Worm (Caenorhabditis elegans): ENCODE results near the gene Y59A8A.8.

DNA sequence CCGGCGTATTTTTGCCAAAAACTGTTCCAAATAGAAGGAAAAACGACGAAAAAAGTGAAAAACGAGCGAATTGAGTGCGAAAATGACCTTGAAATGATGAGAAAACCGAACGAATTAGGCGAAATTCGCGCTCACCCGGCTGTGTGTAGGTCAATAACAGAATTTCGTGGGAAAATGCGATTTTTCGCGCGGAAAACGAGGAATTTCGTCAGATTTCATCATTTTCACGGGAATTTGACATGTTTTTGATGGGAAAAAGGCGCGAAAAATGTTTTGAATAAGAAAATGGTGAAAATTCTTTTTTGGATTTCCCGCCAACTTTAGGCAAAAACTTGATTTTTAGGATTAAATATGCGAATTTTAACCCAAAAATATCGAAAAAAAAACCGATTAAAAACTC, 6.3 kb upstream of the Y59A8A.8 start:
- no peak for TF ChIP-seq ztf-11 (tag; optimal IDR thresholded peaks at IDR 0.05)
- no peak for TF ChIP-seq madf-5 (GFP tag; IDR thresholded peaks at IDR 0.05)
- no peak for TF ChIP-seq daf-12 (tag; optimal IDR thresholded peaks at IDR 0.05)
- no peak for TF ChIP-seq nhr-237 (tag; optimal IDR thresholded peaks at IDR 0.05)
